Fruit fly (Drosophila melanogaster): Measurements from ENCODE around the gene Pyroxd1.

DNA sequence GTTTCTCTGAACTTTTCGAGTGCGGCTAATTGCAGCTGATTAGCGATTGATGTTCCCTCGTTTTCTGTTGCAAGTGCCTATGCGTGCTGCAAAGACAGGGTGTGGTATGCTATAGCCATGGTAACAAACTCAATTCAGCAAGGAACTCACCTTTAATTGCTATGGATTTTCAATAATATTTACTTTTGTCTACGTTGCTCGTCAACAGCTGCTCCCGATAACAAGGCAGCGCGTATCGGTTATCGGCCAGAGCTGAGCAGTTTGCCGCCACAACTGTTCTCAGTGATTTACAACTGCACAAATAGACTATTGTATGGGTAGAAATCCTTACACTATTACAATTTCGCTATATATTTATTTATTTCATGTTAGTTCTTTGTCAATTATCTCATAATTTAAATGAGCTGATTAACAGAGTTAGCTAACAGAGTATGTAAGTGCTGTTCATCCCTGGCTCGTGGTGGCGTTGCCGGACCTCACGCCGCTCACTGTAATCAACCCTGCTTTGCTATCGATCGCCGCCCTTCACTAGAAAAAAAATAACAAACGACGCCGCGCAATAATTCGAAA, 15.9 kb upstream of the Pyroxd1 start, which contains the start of the genes pr and neb:
- TF ChIP-seq insv (optimal IDR thresholded peaks at IDR 0.05), result no peak
- TF ChIP-seq psq (optimal IDR thresholded peaks at IDR 0.05), result no peak
- TF ChIP-seq Myc (optimal IDR thresholded peaks at IDR 0.05), result no peak
